Worm (Caenorhabditis elegans): Measurements from ENCODE around the gene pqn-15.

The pqn-15 gene

DNA sequence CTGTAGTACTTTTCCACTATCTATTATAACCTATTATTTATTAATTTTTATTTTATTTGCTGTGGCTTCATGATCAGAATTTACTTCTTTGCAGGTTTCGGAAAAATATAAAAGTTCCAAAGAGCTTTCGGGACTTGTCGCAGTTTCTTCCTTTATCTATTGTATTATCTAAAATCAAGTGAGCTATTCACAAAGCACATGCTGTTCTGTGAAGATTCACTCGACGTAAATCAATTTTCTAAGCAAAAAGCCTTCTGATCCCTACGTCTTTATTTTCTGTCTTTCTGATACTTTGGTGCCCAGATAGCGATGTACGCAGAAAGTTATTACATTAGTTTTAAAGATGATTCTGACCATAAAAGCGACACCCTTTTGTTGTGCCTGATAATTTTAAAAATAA is 10.3 kb upstream of the pqn-15 start:
- no peak for TF ChIP-seq tab-1 (GFP tag; IDR thresholded peaks at IDR 0.05)
- no peak for TF ChIP-seq med-1 (GFP tag; optimal IDR thresholded peaks at IDR 0.05; ENCODE audit: insufficient read depth)
- no peak for TF ChIP-seq ztf-23 (GFP tag; IDR thresholded peaks at IDR 0.05)
- no peak for TF ChIP-seq cog-1 (tag; optimal IDR thresholded peaks at IDR 0.05)
- no peak for TF ChIP-seq ref-1 (GFP tag; conservative IDR thresholded peaks at IDR 0.05)
- TF ChIP-seq klf-2 (GFP tag; conservative IDR thresholded peaks at IDR 0.05) = no peak
- TF ChIP-seq T22C8.4 (GFP tag; IDR thresholded peaks at IDR 0.05) = no peak

DNA sequence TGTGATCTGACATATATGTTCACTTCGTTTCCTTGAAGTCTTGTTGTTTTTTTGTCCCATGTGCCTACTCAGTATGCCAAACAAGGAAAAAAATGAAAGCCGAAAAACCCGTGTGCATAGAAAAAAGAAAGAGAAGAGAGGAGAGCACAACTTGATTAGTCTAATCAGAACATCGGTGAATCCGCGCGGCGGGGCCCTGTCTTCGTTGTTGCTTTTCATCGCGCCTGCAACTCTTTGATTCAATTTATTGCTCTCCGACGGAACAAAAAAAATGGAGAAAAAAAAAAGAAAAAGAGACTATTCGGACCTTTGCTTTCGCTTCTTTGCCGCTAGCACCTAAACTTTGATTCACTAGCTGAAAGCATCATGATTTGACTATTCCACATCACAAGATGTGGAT is 8.2 kb upstream of the pqn-15 start:
- TF ChIP-seq tab-1 (GFP tag; IDR thresholded peaks at IDR 0.05) = no peak
- TF ChIP-seq T22C8.4 (GFP tag; IDR thresholded peaks at IDR 0.05) = no peak
- TF ChIP-seq ztf-29 (GFP tag; IDR thresholded peaks at IDR 0.05) = no peak
- TF ChIP-seq med-1 (GFP tag; optimal IDR thresholded peaks at IDR 0.05; ENCODE audit: insufficient read depth) = no peak
- no peak for TF ChIP-seq ref-1 (GFP tag; conservative IDR thresholded peaks at IDR 0.05)
- no peak for TF ChIP-seq ztf-23 (GFP tag; IDR thresholded peaks at IDR 0.05)
- TF ChIP-seq cog-1 (tag; optimal IDR thresholded peaks at IDR 0.05) = no peak

DNA sequence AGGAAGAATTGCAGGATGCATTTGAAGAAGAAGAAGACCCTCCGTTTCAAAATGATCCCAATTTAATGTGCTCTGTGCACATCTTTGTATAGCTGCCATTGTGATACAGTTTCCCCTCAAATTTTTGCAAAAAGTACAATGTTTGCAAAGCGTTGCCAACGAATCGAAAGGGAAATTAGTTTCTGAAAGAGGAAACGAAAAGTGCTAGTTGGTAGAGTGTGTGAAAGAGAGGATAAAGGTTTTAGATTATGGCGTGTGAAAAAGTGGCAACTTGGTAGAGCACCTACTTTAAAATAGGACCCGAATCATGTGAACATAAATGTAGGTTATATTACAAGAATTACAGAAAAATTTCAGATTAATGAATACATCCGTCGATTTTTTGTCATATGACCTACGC is 4.9 kb upstream of the pqn-15 start, which contains the start of gene C52B9.8:
C52B9.8 (minus strand) TSS at position 101 of the 400 bp plus-strand sequence.
- no peak for TF ChIP-seq flt-1 (GFP tag; IDR thresholded peaks at IDR 0.05)
- no peak for TF ChIP-seq klf-2 (GFP tag; conservative IDR thresholded peaks at IDR 0.05)
- no peak for TF ChIP-seq ztf-29 (GFP tag; IDR thresholded peaks at IDR 0.05)
- TF ChIP-seq cog-1 (tag; optimal IDR thresholded peaks at IDR 0.05) = no peak
- TF ChIP-seq tab-1 (GFP tag; IDR thresholded peaks at IDR 0.05) = no peak
- TF ChIP-seq ref-1 (GFP tag; conservative IDR thresholded peaks at IDR 0.05) = no peak
- TF ChIP-seq ztf-23 (GFP tag; IDR thresholded peaks at IDR 0.05) = no peak
- TF ChIP-seq med-1 (GFP tag; optimal IDR thresholded peaks at IDR 0.05; ENCODE audit: insufficient read depth) = no peak
- no peak for TF ChIP-seq T22C8.4 (GFP tag; IDR thresholded peaks at IDR 0.05)

DNA sequence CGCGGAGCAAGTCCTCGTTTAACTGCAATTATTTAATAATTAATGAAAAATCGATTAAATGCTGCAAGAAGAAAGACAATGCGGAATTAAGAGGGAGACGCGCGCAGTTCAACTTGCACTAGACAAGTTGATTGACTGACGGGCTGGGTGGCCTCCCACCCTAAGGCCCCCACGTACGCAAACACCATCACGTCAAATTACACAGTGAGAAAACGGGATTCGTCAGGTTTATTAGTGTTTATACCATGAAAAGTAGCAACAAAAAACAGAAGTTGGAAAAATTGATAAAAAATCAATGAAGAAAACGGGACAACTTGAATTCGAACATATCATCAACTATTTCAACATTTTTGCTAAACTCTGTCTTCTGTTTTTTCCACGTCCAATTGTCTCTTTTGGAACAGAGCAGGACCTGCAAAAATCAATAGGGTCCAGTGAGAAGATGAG is 821 bp upstream of the pqn-15 start:
- TF ChIP-seq med-1 (GFP tag; optimal IDR thresholded peaks at IDR 0.05; ENCODE audit: insufficient read depth) = no peak
- TF ChIP-seq ztf-29 (GFP tag; IDR thresholded peaks at IDR 0.05) = 0 out of 2 replicates have a peak, but pooled peaks have one; percentile 29
- TF ChIP-seq T22C8.4 (GFP tag; IDR thresholded peaks at IDR 0.05) = peak; percentile 35; the same call in 1 of the 2 replicates
- TF ChIP-seq tab-1 (GFP tag; IDR thresholded peaks at IDR 0.05) = peak; percentile 55; the same call in 1 of the 2 replicates

DNA sequence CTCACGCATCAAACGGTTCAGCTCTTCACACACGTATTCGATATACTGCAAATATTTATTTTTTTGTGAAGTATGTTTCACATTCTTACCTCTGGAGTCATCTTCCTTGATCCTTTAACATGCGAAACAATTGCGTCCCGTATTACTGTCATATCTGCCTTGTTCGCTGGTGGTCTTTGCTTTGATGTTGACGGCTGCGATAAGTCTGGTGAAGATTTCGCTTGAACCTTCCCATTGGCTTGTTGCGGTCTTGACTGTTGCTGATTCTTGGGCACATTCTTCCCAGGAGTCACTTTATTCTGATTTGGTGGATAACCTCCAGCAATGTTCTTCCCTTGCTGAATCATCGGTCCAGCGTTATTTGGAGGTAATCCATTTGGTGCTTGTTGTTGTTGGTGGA is 3.6 kb downstream of the pqn-15 start:
- TF ChIP-seq T22C8.4 (GFP tag; IDR thresholded peaks at IDR 0.05) (no peak), ztf-23 (GFP tag; IDR thresholded peaks at IDR 0.05) (no peak), klf-2 (GFP tag; conservative IDR thresholded peaks at IDR 0.05) (no peak), med-1 (GFP tag; optimal IDR thresholded peaks at IDR 0.05; ENCODE audit: insufficient read depth) (no peak), cog-1 (tag; optimal IDR thresholded peaks at IDR 0.05) (no peak), tab-1 (GFP tag; IDR thresholded peaks at IDR 0.05) (no peak), ztf-29 (GFP tag; IDR thresholded peaks at IDR 0.05) (no peak), flt-1 (GFP tag; IDR thresholded peaks at IDR 0.05) (no peak), ref-1 (GFP tag; conservative IDR thresholded peaks at IDR 0.05) (no peak)

DNA sequence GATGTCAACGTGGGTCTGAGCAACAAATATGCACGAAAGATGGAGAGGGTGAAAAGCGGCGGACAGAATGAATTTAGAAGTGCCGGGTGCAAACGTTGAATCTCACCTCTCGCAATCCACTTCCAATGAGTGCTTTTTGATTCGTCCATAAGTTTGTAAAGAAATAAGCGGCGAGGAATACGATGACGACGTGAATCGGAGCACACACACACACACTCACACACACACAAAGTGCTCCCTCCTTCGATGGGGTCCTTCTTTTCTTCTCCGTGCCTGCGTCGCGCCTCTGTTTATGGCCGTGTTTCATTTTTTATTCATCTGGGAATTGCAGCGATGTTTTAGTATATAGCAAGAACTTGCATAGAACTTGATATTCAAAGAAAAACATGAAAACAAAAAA is 9.3 kb downstream of the pqn-15 start, which contains the start of gene paf-2:
paf-2 (minus strand) TSS at position 290 of the 400 bp plus-strand sequence.
- no peak for TF ChIP-seq tab-1 (GFP tag; IDR thresholded peaks at IDR 0.05)

DNA sequence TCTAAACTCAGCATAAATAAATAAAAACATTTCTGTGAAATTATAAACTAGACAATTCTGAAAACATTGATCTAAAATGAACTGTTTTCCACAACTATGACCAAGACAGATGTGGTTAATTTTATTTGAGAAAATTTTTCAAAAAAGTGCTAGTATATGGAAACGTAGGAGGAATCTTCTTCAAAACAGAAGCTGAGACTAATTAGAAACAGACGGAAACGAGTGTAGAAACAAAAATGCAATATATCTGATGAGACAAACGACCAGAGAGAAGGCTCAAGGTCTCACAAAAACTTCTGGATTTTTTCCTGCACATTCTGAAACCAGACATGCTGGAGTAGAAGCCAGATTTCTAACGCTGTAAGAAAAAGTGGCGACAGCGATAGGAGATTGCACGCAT is 10.8 kb downstream of the pqn-15 start:
- no peak for TF ChIP-seq klf-2 (GFP tag; conservative IDR thresholded peaks at IDR 0.05)
- TF ChIP-seq flt-1 (GFP tag; IDR thresholded peaks at IDR 0.05) = no peak
- TF ChIP-seq med-1 (GFP tag; optimal IDR thresholded peaks at IDR 0.05; ENCODE audit: insufficient read depth) = no peak

DNA sequence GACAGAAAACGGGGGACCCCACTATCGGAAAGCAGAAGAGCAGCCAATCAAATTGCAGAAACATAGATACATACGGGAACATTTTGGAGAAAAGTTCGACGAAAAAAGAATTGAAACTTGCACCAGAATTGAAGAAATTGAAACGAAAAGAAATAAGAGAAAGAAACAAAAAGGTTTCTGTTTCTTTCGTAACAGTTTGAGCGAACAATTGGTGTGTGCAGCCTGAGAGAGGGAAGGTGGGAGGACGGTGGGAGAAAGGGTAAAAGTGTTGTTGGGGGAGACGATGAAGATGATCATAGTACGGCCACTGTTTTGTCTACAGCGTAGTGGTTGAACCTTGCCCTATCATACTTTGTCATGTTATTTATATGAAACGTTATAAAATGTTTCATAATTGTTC is 11.8 kb downstream of the pqn-15 start:
- TF ChIP-seq med-1 (GFP tag; optimal IDR thresholded peaks at IDR 0.05; ENCODE audit: insufficient read depth) = no peak
- TF ChIP-seq ztf-23 (GFP tag; IDR thresholded peaks at IDR 0.05) = no peak
- no peak for TF ChIP-seq tab-1 (GFP tag; IDR thresholded peaks at IDR 0.05)
- TF ChIP-seq ztf-29 (GFP tag; IDR thresholded peaks at IDR 0.05) = no peak
- no peak for TF ChIP-seq klf-2 (GFP tag; conservative IDR thresholded peaks at IDR 0.05)
- TF ChIP-seq cog-1 (tag; optimal IDR thresholded peaks at IDR 0.05) = no peak
- TF ChIP-seq T22C8.4 (GFP tag; IDR thresholded peaks at IDR 0.05) = no peak
- TF ChIP-seq flt-1 (GFP tag; IDR thresholded peaks at IDR 0.05) = no peak
- no peak for TF ChIP-seq ref-1 (GFP tag; conservative IDR thresholded peaks at IDR 0.05)

DNA sequence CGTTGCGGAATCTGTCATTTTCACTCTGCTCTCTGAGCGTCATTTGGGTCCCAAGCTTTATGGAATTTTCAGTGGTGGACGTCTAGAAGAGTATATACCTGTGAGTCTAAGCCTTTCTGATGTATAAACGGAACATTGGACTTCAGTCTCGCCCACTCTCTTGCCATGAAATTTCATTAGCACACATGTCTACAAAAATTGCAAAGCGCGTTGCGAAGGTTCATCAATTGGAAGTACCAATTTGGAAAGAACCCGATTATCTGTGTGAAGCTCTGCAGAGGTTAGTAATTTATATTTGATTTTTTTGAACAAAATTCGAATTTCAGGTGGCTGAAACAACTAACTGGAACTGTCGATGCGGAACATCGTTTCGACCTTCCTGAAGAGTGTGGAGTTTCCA is 17.0 kb downstream of the pqn-15 start:
- TF ChIP-seq T22C8.4 (GFP tag; IDR thresholded peaks at IDR 0.05) (no peak), klf-2 (GFP tag; conservative IDR thresholded peaks at IDR 0.05) (no peak), flt-1 (GFP tag; IDR thresholded peaks at IDR 0.05) (no peak), ztf-23 (GFP tag; IDR thresholded peaks at IDR 0.05) (no peak), med-1 (GFP tag; optimal IDR thresholded peaks at IDR 0.05; ENCODE audit: insufficient read depth) (no peak), ztf-29 (GFP tag; IDR thresholded peaks at IDR 0.05) (no peak), cog-1 (tag; optimal IDR thresholded peaks at IDR 0.05) (no peak), tab-1 (GFP tag; IDR thresholded peaks at IDR 0.05) (no peak), ref-1 (GFP tag; conservative IDR thresholded peaks at IDR 0.05) (no peak)

DNA sequence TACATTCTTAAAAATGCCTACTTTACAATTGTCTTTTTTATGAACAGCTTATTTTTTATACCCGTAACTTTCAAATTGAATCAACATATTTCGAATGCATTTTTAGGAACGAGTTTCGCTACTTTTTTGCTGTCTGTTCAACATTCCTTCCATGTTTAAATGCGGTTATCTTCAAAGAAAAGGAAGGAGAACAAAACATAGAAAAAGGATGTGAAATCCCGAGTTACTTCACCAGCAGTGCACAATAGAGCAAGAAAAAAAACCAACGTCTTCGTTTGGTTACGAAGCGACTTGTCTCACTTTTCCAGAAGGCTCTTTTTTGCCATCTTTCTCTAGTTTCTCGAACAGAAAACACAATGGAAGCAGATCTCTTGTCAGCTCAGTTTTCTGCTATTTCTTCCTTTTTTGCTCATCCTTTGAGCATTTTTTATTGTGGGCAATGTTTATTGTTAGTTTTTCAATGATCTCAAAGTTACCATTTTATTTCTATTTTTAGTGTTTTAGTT is 21.0 kb downstream of the pqn-15 start, which contains the start of gene cka-2:
cka-2 (plus strand) TSS at position 456 of the 506 bp plus-strand sequence.
- TF ChIP-seq tab-1 (GFP tag; IDR thresholded peaks at IDR 0.05) = no peak
- no peak for TF ChIP-seq med-1 (GFP tag; optimal IDR thresholded peaks at IDR 0.05; ENCODE audit: insufficient read depth)
- no peak for TF ChIP-seq ztf-23 (GFP tag; IDR thresholded peaks at IDR 0.05)
- no peak for TF ChIP-seq klf-2 (GFP tag; conservative IDR thresholded peaks at IDR 0.05)
- TF ChIP-seq cog-1 (tag; optimal IDR thresholded peaks at IDR 0.05) = no peak
- TF ChIP-seq T22C8.4 (GFP tag; IDR thresholded peaks at IDR 0.05) = no peak

All from whole organism, midembryonic.